Worm (Caenorhabditis elegans): ENCODE data around the gene Y41C4A.9.
A peak's percentile ranks its signal among the peaks of the same experiment; 100 is the strongest.

The Y41C4A.9 gene

ce11 chrIII:11704377-11704978 lies 14.0 kb downstream of the Y41C4A.9 start:
- TF ChIP-seq sdc-2 (tag; optimal IDR thresholded peaks at IDR 0.05) (peak; percentile 11), elt-4 (tag; optimal IDR thresholded peaks at IDR 0.05) (peak; percentile 33), unc-55 (GFP tag; optimal IDR thresholded peaks at IDR 0.05) (no peak)

- TF ChIP-seq hlh-13 (GFP tag; optimal IDR thresholded peaks at IDR 0.05) = no peak
- no peak for TF ChIP-seq K02D7.2 (tag; optimal IDR thresholded peaks at IDR 0.05)
- no peak for TF ChIP-seq che-1 (tag; optimal IDR thresholded peaks at IDR 0.05)
Measured at ce11 chrIII:11703776-11704093, 14.7 kb downstream of the Y41C4A.9 start, which contains the start of gene col-95. col-95 (plus strand) TSS chrIII:11703994.

ce11 chrIII:11703006-11703775 lies 15.3 kb downstream of the Y41C4A.9 start:
- TF ChIP-seq hlh-13 (GFP tag; optimal IDR thresholded peaks at IDR 0.05) (no peak), ceh-48 (tag; optimal IDR thresholded peaks at IDR 0.05) (no peak), ceh-18 (tag; optimal IDR thresholded peaks at IDR 0.05) (no peak), Y22D7AL.16 (tag; optimal IDR thresholded peaks at IDR 0.05) (no peak), tbx-2 (tag; optimal IDR thresholded peaks at IDR 0.05) (no peak), unc-55 (GFP tag; optimal IDR thresholded peaks at IDR 0.05) (no peak), ceh-34 (tag; optimal IDR thresholded peaks at IDR 0.05) (no peak), C08G9.2 (tag; optimal IDR thresholded peaks at IDR 0.05) (no peak), ama-1 (optimal IDR thresholded peaks at IDR 0.05) (no peak), npax-4 (tag; optimal IDR thresholded peaks at IDR 0.05) (no peak), ceh-6 (GFP tag; optimal IDR thresholded peaks at IDR 0.05) (no peak), ztf-16 (tag; optimal IDR thresholded peaks at IDR 0.05) (no peak), ahr-1 (tag; optimal IDR thresholded peaks at IDR 0.05) (no peak), madf-2 (tag; optimal IDR thresholded peaks at IDR 0.05) (no peak), gmeb-2 (tag; optimal IDR thresholded peaks at IDR 0.05) (no peak), pax-1 (tag; optimal IDR thresholded peaks at IDR 0.05) (no peak), nhr-232 (tag; optimal IDR thresholded peaks at IDR 0.05) (no peak)

- peak; percentile 31 for TF ChIP-seq K02D7.2 (tag; optimal IDR thresholded peaks at IDR 0.05)
- no peak for TF ChIP-seq syd-9 (tag; optimal IDR thresholded peaks at IDR 0.05)
- TF ChIP-seq nhr-232 (tag; optimal IDR thresholded peaks at IDR 0.05) = peak; percentile 6
- TF ChIP-seq C08G9.2 (tag; optimal IDR thresholded peaks at IDR 0.05) = no peak
- 0 out of 2 replicates have a peak, but pooled peaks have one; percentile 4 for TF ChIP-seq ceh-45 (GFP tag; IDR thresholded peaks at IDR 0.05)
- TF ChIP-seq pag-3 (tag; optimal IDR thresholded peaks at IDR 0.05; ENCODE audit: borderline replicate concordance) = no peak
- peak; percentile 17 for TF ChIP-seq mec-3 (tag; optimal IDR thresholded peaks at IDR 0.05; ENCODE audit: borderline replicate concordance)
- peak; percentile 7 for TF ChIP-seq ceh-6 (GFP tag; optimal IDR thresholded peaks at IDR 0.05)
Measured at ce11 chrIII:11701863-11702262, 16.6 kb downstream of the Y41C4A.9 start.

ce11 chrIII:11699959-11700358 lies 18.5 kb downstream of the Y41C4A.9 start, which contains the start of gene pqn-84:
pqn-84 (plus strand) TSS chrIII:11700259.
- TF ChIP-seq pha-4 (tag; optimal IDR thresholded peaks at IDR 0.05) (no peak), hlh-8 (tag; optimal IDR thresholded peaks at IDR 0.05) (no peak), C38D4.7 (GFP tag; optimal IDR thresholded peaks at IDR 0.05) (no peak)

ce11 chrIII:11698569-11698968 lies 19.9 kb downstream of the Y41C4A.9 start, which contains the start of gene Y41C4A.7:
Y41C4A.7 (plus strand) TSS chrIII:11698869.
- TF ChIP-seq madf-2 (tag; optimal IDR thresholded peaks at IDR 0.05) (no peak), lin-11 (tag; optimal IDR thresholded peaks at IDR 0.05) (no peak), hlh-30 (tag; optimal IDR thresholded peaks at IDR 0.05; ENCODE audit: insufficient read depth) (no peak), hlh-8 (tag; optimal IDR thresholded peaks at IDR 0.05) (no peak), K02D7.2 (tag; optimal IDR thresholded peaks at IDR 0.05) (no peak), nhr-232 (tag; optimal IDR thresholded peaks at IDR 0.05) (no peak), nhr-11 (tag; optimal IDR thresholded peaks at IDR 0.05) (no peak), unc-86 (tag; optimal IDR thresholded peaks at IDR 0.05) (no peak), ceh-30 (tag; optimal IDR thresholded peaks at IDR 0.05) (no peak), syd-9 (tag; optimal IDR thresholded peaks at IDR 0.05) (no peak), elt-2 (tag; optimal IDR thresholded peaks at IDR 0.05) (no peak), hlh-15 (tag; optimal IDR thresholded peaks at IDR 0.05) (no peak), pros-1 (tag; optimal IDR thresholded peaks at IDR 0.05) (no peak), sdc-2 (tag; optimal IDR thresholded peaks at IDR 0.05) (no peak), sox-4 (tag; optimal IDR thresholded peaks at IDR 0.05) (no peak), hlh-13 (GFP tag; optimal IDR thresholded peaks at IDR 0.05) (no peak)

Data from whole organism, late embryonic.